Worm (Caenorhabditis elegans): ENCODE measurements around the gene Y69E1A.4.

Y69E1A.4 gene

ce11 chrIV:10951997-10952396 lies 3.1 kb upstream of the Y69E1A.4 start, which contains the start of gene Y69E1A.3:
Gene Y69E1A.3 (plus strand): TSS chrIV:10952297.
- no peak for TF ChIP-seq fkh-10 (GFP tag; optimal IDR thresholded peaks at IDR 0.05)
- TF ChIP-seq jun-1 (tag; optimal IDR thresholded peaks at IDR 0.05), result no peak
- TF ChIP-seq nhr-77 (tag; optimal IDR thresholded peaks at IDR 0.05), result no peak
- no peak for TF ChIP-seq nhr-23 (tag; optimal IDR thresholded peaks at IDR 0.05)
- no peak for TF ChIP-seq lsy-12 (tag; optimal IDR thresholded peaks at IDR 0.05)
- no peak for TF ChIP-seq nfya-1 (tag; optimal IDR thresholded peaks at IDR 0.05; ENCODE audit: insufficient read depth)
- TF ChIP-seq tbx-2 (tag; optimal IDR thresholded peaks at IDR 0.05), result no peak
- no peak for TF ChIP-seq ceh-9 (tag; optimal IDR thresholded peaks at IDR 0.05)
- TF ChIP-seq elt-1 (tag; optimal IDR thresholded peaks at IDR 0.05), result no peak
- no peak for TF ChIP-seq pha-4 (tag; optimal IDR thresholded peaks at IDR 0.05)
- TF ChIP-seq daf-12 (tag; optimal IDR thresholded peaks at IDR 0.05), result no peak
- no peak for TF ChIP-seq nhr-11 (tag; optimal IDR thresholded peaks at IDR 0.05)
- TF ChIP-seq ZK546.5 (tag; optimal IDR thresholded peaks at IDR 0.05), result no peak
- TF ChIP-seq pqm-1 (tag; optimal IDR thresholded peaks at IDR 0.05), result no peak
- TF ChIP-seq ztf-11 (tag; optimal IDR thresholded peaks at IDR 0.05), result no peak
- TF ChIP-seq nhr-76 (tag; optimal IDR thresholded peaks at IDR 0.05), result no peak
- no peak for TF ChIP-seq aly-2 (tag; optimal IDR thresholded peaks at IDR 0.05)
- no peak for TF ChIP-seq eor-1 (tag; optimal IDR thresholded peaks at IDR 0.05)

- TF ChIP-seq ZK546.5 (tag; optimal IDR thresholded peaks at IDR 0.05), result no peak
These were observed 2.7 kb downstream of the Y69E1A.4 start, which contains the start of gene Y69E1A.5 for ce11 chrIV:10957583-10958229. Gene Y69E1A.5 (minus strand): TSS chrIV:10957655.

ce11 chrIV:10958230-10958588 lies 3.2 kb downstream of the Y69E1A.4 start, which contains the start of gene sri-19:
Gene sri-19 (plus strand): TSS chrIV:10958372.
- TF ChIP-seq zag-1 (tag; optimal IDR thresholded peaks at IDR 0.05), result no peak
- TF ChIP-seq nhr-76 (tag; optimal IDR thresholded peaks at IDR 0.05), result no peak
- TF ChIP-seq nhr-77 (tag; optimal IDR thresholded peaks at IDR 0.05), result no peak
- no peak for TF ChIP-seq sea-2 (GFP tag; optimal IDR thresholded peaks at IDR 0.05)
- TF ChIP-seq nhr-67 (tag; optimal IDR thresholded peaks at IDR 0.05), result no peak
- TF ChIP-seq pqm-1 (tag; optimal IDR thresholded peaks at IDR 0.05), result no peak
- no peak for TF ChIP-seq ztf-11 (tag; optimal IDR thresholded peaks at IDR 0.05)
- TF ChIP-seq mml-1 (tag; optimal IDR thresholded peaks at IDR 0.05), result no peak
- TF ChIP-seq pha-4 (tag; optimal IDR thresholded peaks at IDR 0.05), result no peak
- TF ChIP-seq snpc-4 (tag; optimal IDR thresholded peaks at IDR 0.05), result no peak
- no peak for TF ChIP-seq mdl-1 (tag; optimal IDR thresholded peaks at IDR 0.05)
- no peak for TF ChIP-seq nhr-12 (tag; optimal IDR thresholded peaks at IDR 0.05)
- no peak for TF ChIP-seq fkh-10 (GFP tag; optimal IDR thresholded peaks at IDR 0.05)
- no peak for TF ChIP-seq elt-3 (tag; optimal IDR thresholded peaks at IDR 0.05)
- TF ChIP-seq ztf-4 (tag; optimal IDR thresholded peaks at IDR 0.05), result no peak
- no peak for TF ChIP-seq unc-62 (GFP tag; optimal IDR thresholded peaks at IDR 0.05)
- no peak for TF ChIP-seq fkh-2 (tag; optimal IDR thresholded peaks at IDR 0.05)
- no peak for TF ChIP-seq aly-2 (tag; optimal IDR thresholded peaks at IDR 0.05)
- TF ChIP-seq nhr-28 (tag; optimal IDR thresholded peaks at IDR 0.05), result no peak

- TF ChIP-seq pha-4 (tag; optimal IDR thresholded peaks at IDR 0.05) (peak; percentile 24), fkh-10 (GFP tag; optimal IDR thresholded peaks at IDR 0.05) (no peak), pqm-1 (tag; optimal IDR thresholded peaks at IDR 0.05) (peak; percentile 45), elt-2 (tag; optimal IDR thresholded peaks at IDR 0.05) (peak; percentile 69)
These were observed 9.6 kb downstream of the Y69E1A.4 start for ce11 chrIV:10964688-10965087.

ce11 chrIV:10966359-10966758 lies 11.3 kb downstream of the Y69E1A.4 start, which contains the start of the genes aqp-3 and Y69E1A.8:
Gene aqp-3 (minus strand): TSS chrIV:10966459.
Gene Y69E1A.8 (plus strand): TSS chrIV:10966604.
- no peak for TF ChIP-seq fos-1 (tag; optimal IDR thresholded peaks at IDR 0.05)
- no peak for TF ChIP-seq lin-39 (tag; optimal IDR thresholded peaks at IDR 0.05)
- TF ChIP-seq unc-39 (tag; optimal IDR thresholded peaks at IDR 0.05), result no peak
- TF ChIP-seq fkh-2 (tag; optimal IDR thresholded peaks at IDR 0.05), result no peak
- no peak for TF ChIP-seq tbx-2 (tag; optimal IDR thresholded peaks at IDR 0.05)
- no peak for TF ChIP-seq nhr-237 (tag; optimal IDR thresholded peaks at IDR 0.05)
- TF ChIP-seq elt-3 (tag; optimal IDR thresholded peaks at IDR 0.05), result no peak
- no peak for TF ChIP-seq eor-1 (tag; optimal IDR thresholded peaks at IDR 0.05)
- no peak for TF ChIP-seq nhr-23 (tag; optimal IDR thresholded peaks at IDR 0.05)
